Fruit fly (Drosophila melanogaster) whole organism, embryonic: ENCODE measurements around the gene eya.

Experiments used
- CG10321 ChIP-seq: fragments of 200-800 bp; sonication (Bioruptor generic); IDR thresholded peaks from 2 replicates; pipeline ENCODE4 v1.3.6; 2022; ENCODE audit warnings: missing biosample characterization, missing genetic modification characterization
- CG11504 ChIP-seq: fragments of 200-800 bp; sonication (Bioruptor generic); optimal IDR thresholded peaks from 3 replicates; lab custom pipeline; 2019; ENCODE audit warnings: missing biosample characterization, mild to moderate bottlenecking, missing genetic modification characterization, moderate library complexity
- CG11696 ChIP-seq: fragments of 200-800 bp; sonication (Bioruptor generic); IDR thresholded peaks from 2 replicates; pipeline ENCODE4 v1.3.6; 2022; ENCODE audit warnings: missing biosample characterization, missing genetic modification characterization
- CG11723 ChIP-seq: fragments of 200-800 bp; sonication (Bioruptor generic); optimal IDR thresholded peaks from 2 replicates; lab custom pipeline; 2017; ENCODE audit warnings: missing biosample characterization, mild to moderate bottlenecking, missing genetic modification characterization
- CG13287 ChIP-seq: fragments of 200-800 bp; sonication (Bioruptor generic); IDR thresholded peaks from 2 replicates; pipeline ENCODE4 v1.3.6; 2022; ENCODE audit warnings: missing biosample characterization, missing genetic modification characterization; ENCODE audit not compliant: partially characterized antibody
- CG13296 ChIP-seq: fragments of 200-800 bp; sonication (Bioruptor generic); optimal IDR thresholded peaks from 3 replicates; lab custom pipeline; 2018; ENCODE audit warnings: missing biosample characterization, mild to moderate bottlenecking, missing genetic modification characterization
- CG13775 ChIP-seq: fragments of 200-800 bp; sonication (Bioruptor generic); optimal IDR thresholded peaks from 3 replicates; lab custom pipeline; 2017; ENCODE audit warnings: missing biosample characterization, mild to moderate bottlenecking, missing genetic modification characterization
- CG14667 ChIP-seq: fragments of 200-800 bp; sonication (Bioruptor generic); IDR thresholded peaks from 2 replicates; pipeline ENCODE4 v1.3.6; 2022; ENCODE audit warnings: missing biosample characterization, missing genetic modification characterization
- CG15073 ChIP-seq: fragments of 200-800 bp; sonication (Bioruptor generic); optimal IDR thresholded peaks from 2 replicates; lab custom pipeline; 2016; ENCODE audit warnings: missing biosample characterization, missing genetic modification characterization
- CG16815 ChIP-seq: fragments of 200-800 bp; sonication (Bioruptor generic); optimal IDR thresholded peaks from 3 replicates; lab custom pipeline; 2017; ENCODE audit warnings: missing biosample characterization, mild to moderate bottlenecking, missing genetic modification characterization
- CG18262 ChIP-seq: fragments of 200-800 bp; optimal IDR thresholded peaks from 3 replicates; lab custom pipeline; 2019; ENCODE audit warnings: missing biosample characterization, mild to moderate bottlenecking, missing genetic modification characterization, moderate library complexity
- CG2116 ChIP-seq: fragments of 200-800 bp; sonication (Bioruptor generic); optimal IDR thresholded peaks from 3 replicates; lab custom pipeline; 2018; ENCODE audit warnings: missing biosample characterization, mild to moderate bottlenecking, missing genetic modification characterization
- CG2129 ChIP-seq: fragments of 200-800 bp; sonication (Bioruptor generic); IDR thresholded peaks from 2 replicates; pipeline ENCODE4 v1.3.6; 2022; ENCODE audit warnings: missing biosample characterization, missing genetic modification characterization; ENCODE audit not compliant: partially characterized antibody
- CG3163 ChIP-seq: fragments of 200-800 bp; sonication (Bioruptor generic); optimal IDR thresholded peaks from 3 replicates; lab custom pipeline; 2016; ENCODE audit warnings: missing biosample characterization, missing genetic modification characterization
- CG32767 ChIP-seq: fragments of 200-800 bp; sonication (Bioruptor generic); IDR thresholded peaks from 2 replicates; pipeline ENCODE4 v1.3.6; 2022; ENCODE audit warnings: missing biosample characterization, missing genetic modification characterization
- CG3407 ChIP-seq: fragments of 200-800 bp; sonication (Bioruptor generic); optimal IDR thresholded peaks from 2 replicates; lab custom pipeline; 2018; ENCODE audit warnings: missing biosample characterization, mild to moderate bottlenecking, missing genetic modification characterization
- CG4328 ChIP-seq: fragments of 200-800 bp; sonication (Bioruptor generic); optimal IDR thresholded peaks from 3 replicates; lab custom pipeline; 2017; ENCODE audit warnings: missing biosample characterization, missing genetic modification reagents, missing genetic modification characterization
- CG43689 ChIP-seq: fragments of 200-800 bp; sonication (Bioruptor generic); IDR thresholded peaks from 2 replicates; pipeline ENCODE4 v1.3.6; 2022; ENCODE audit warnings: missing biosample characterization, missing genetic modification characterization
- CG5180 ChIP-seq: fragments of 200-800 bp; sonication (Bioruptor generic); optimal IDR thresholded peaks from 3 replicates; lab custom pipeline; 2017; ENCODE audit warnings: missing biosample characterization, missing genetic modification characterization, mild to moderate bottlenecking, moderate library complexity, missing genetic modification reagents
- CG7786 ChIP-seq: fragments of 200-800 bp; sonication (Bioruptor generic); optimal IDR thresholded peaks from 2 replicates; lab custom pipeline; 2016; ENCODE audit warnings: missing biosample characterization, missing genetic modification characterization
- CG8359 ChIP-seq: fragments of 200-800 bp; sonication (Bioruptor generic); optimal IDR thresholded peaks from 2 replicates; lab custom pipeline; 2017; ENCODE audit warnings: missing biosample characterization, mild to moderate bottlenecking, missing genetic modification characterization, borderline replicate concordance
- CG9817 ChIP-seq: fragments of 200-800 bp; sonication (Bioruptor generic); optimal IDR thresholded peaks from 2 replicates; lab custom pipeline; 2018; ENCODE audit warnings: missing biosample characterization, mild to moderate bottlenecking, missing genetic modification characterization, moderate library complexity
- Eip74EF ChIP-seq, 2 experiments: fragments of 200-800 bp in 1 of 2; fragments of >200 bp in 1 of 2; sonication (Bioruptor generic) in 1 of 2; optimal IDR thresholded peaks; 2 replicates each; lab custom pipeline; 2017 to 2019; ENCODE audit warnings: missing biosample characterization in 2 of 2, missing genetic modification characterization in 2 of 2, mild to moderate bottlenecking in 1 of 2, moderate library complexity in 1 of 2
- GATAe ChIP-seq: fragments of 200-800 bp; sonication (Bioruptor generic); conservative IDR thresholded peaks from 2 replicates; pipeline ENCODE4 v1.3.6; 2022; ENCODE audit warnings: missing biosample characterization, missing genetic modification characterization
- HmgD ChIP-seq: fragments of 200-800 bp; sonication (Bioruptor generic); optimal IDR thresholded peaks from 3 replicates; lab custom pipeline; 2016; ENCODE audit warnings: missing biosample characterization, missing genetic modification characterization
- Kr ChIP-seq: fragments of 200-800 bp; sonication (Bioruptor generic); optimal IDR thresholded peaks from 2 replicates; lab custom pipeline; 2017; ENCODE audit warnings: missing biosample characterization, mild to moderate bottlenecking, missing genetic modification characterization
- Med ChIP-seq: fragments of 200-800 bp; sonication (Bioruptor generic); peaks from one replicate; lab custom pipeline; 2016; ENCODE audit warnings: missing biosample characterization, missing genetic modification characterization, mild to moderate bottlenecking, inconsistent platforms, moderate library complexity
- Spps ChIP-seq: fragments of 200-800 bp; sonication (Bioruptor generic); optimal IDR thresholded peaks from 2 replicates; lab custom pipeline; 2018; ENCODE audit warnings: missing biosample characterization, mild to moderate bottlenecking, missing genetic modification characterization
- Vsx1 ChIP-seq: fragments of 200-800 bp; sonication (Bioruptor generic); optimal IDR thresholded peaks from 2 replicates; lab custom pipeline; 2017; ENCODE audit warnings: missing biosample characterization, mild to moderate bottlenecking, missing genetic modification characterization, missing genetic modification reagents
- Xbp1 ChIP-seq: fragments of 200-800 bp; sonication (Bioruptor generic); optimal IDR thresholded peaks from 3 replicates; lab custom pipeline; 2016; ENCODE audit warnings: missing biosample characterization, mild to moderate bottlenecking, missing genetic modification characterization
- ash1 ChIP-seq: fragments of 200-800 bp; sonication (Bioruptor generic); optimal IDR thresholded peaks from 2 replicates; lab custom pipeline; 2018; ENCODE audit warnings: missing biosample characterization, mild to moderate bottlenecking, missing genetic modification characterization
- bowl ChIP-seq: fragments of 200-800 bp; sonication (Bioruptor generic); IDR thresholded peaks from 2 replicates; pipeline ENCODE4 v1.3.6; 2022; ENCODE audit warnings: missing biosample characterization, missing genetic modification characterization
- cad ChIP-seq: fragments of >200 bp; optimal IDR thresholded peaks from 2 replicates; lab custom pipeline; 2017; ENCODE audit warnings: missing biosample characterization, missing genetic modification characterization
- ewg ChIP-seq: fragments of 200-800 bp; sonication (Bioruptor generic); optimal IDR thresholded peaks from 3 replicates; lab custom pipeline; 2017; ENCODE audit warnings: mild to moderate bottlenecking, missing biosample characterization, missing genetic modification reagents, missing genetic modification characterization
- h ChIP-seq: fragments of >200 bp; optimal IDR thresholded peaks from 2 replicates; lab custom pipeline; 2017
- hb ChIP-seq: fragments of 200-800 bp; sonication (Bioruptor generic); IDR thresholded peaks from 3 replicates; pipeline ENCODE4 v1.3.6; 2022; ENCODE audit warnings: missing biosample characterization, missing genetic modification characterization; ENCODE audit not compliant: partially characterized antibody
- kah ChIP-seq: fragments of 200-800 bp; sonication (Bioruptor generic); optimal IDR thresholded peaks from 2 replicates; lab custom pipeline; 2018; ENCODE audit warnings: missing biosample characterization, mild to moderate bottlenecking, missing genetic modification characterization
- klu ChIP-seq: fragments of 200-800 bp; sonication (Bioruptor generic); IDR thresholded peaks from 2 replicates; pipeline ENCODE4 v1.3.6; 2022; ENCODE audit warnings: missing biosample characterization, missing genetic modification characterization
- kni ChIP-seq: fragments of 200-800 bp; sonication (Bioruptor generic); optimal IDR thresholded peaks from 3 replicates; lab custom pipeline; 2017; ENCODE audit warnings: mild to moderate bottlenecking, missing biosample characterization, missing genetic modification reagents, missing genetic modification characterization
- pb ChIP-seq: fragments of 200-800 bp; sonication (Bioruptor generic); optimal IDR thresholded peaks from 3 replicates; lab custom pipeline; 2016; ENCODE audit warnings: missing biosample characterization, missing genetic modification characterization
- psq ChIP-seq: fragments of 200-800 bp; sonication (Bioruptor generic); optimal IDR thresholded peaks from 2 replicates; lab custom pipeline; 2017; ENCODE audit warnings: missing biosample characterization, missing genetic modification characterization
- seq ChIP-seq: fragments of 200-800 bp; sonication (Bioruptor generic); IDR thresholded peaks from 2 replicates; pipeline ENCODE4 v1.3.6; 2022; ENCODE audit warnings: missing biosample characterization, missing genetic modification characterization
- slou ChIP-seq: fragments of 200-800 bp; sonication (Bioruptor generic); optimal IDR thresholded peaks from 3 replicates; lab custom pipeline; 2016; ENCODE audit warnings: missing biosample characterization, missing genetic modification characterization
- sob ChIP-seq: fragments of 200-800 bp; sonication (Bioruptor generic); IDR thresholded peaks from 2 replicates; pipeline ENCODE4 v1.3.6; 2022; ENCODE audit warnings: missing biosample characterization, missing genetic modification characterization
- sqz ChIP-seq: fragments of 200-800 bp; sonication (Bioruptor generic); optimal IDR thresholded peaks from 3 replicates; lab custom pipeline; 2018; ENCODE audit warnings: missing biosample characterization, mild to moderate bottlenecking, missing genetic modification characterization
- stc ChIP-seq: fragments of 200-800 bp; sonication (Bioruptor generic); IDR thresholded peaks from 2 replicates; pipeline ENCODE4 v1.3.6; 2022; ENCODE audit warnings: missing biosample characterization, missing genetic modification characterization
- sug ChIP-seq: fragments of 200-800 bp; optimal IDR thresholded peaks from 2 replicates; lab custom pipeline; 2019; ENCODE audit warnings: missing biosample characterization, mild to moderate bottlenecking, missing genetic modification characterization, moderate library complexity
- tin ChIP-seq: fragments of 200-800 bp; sonication (Bioruptor generic); optimal IDR thresholded peaks from 3 replicates; lab custom pipeline; 2016; ENCODE audit warnings: missing biosample characterization, missing genetic modification characterization
- trh ChIP-seq: fragments of 200-800 bp; sonication (Bioruptor generic); optimal IDR thresholded peaks from 2 replicates; lab custom pipeline; 2016; ENCODE audit warnings: missing biosample characterization, missing genetic modification characterization
- vnd ChIP-seq: fragments of 200-800 bp; sonication (Bioruptor generic); IDR thresholded peaks from 3 replicates; pipeline ENCODE4 v1.3.6; 2022; ENCODE audit warnings: missing biosample characterization, missing genetic modification characterization; ENCODE audit not compliant: partially characterized antibody
- zen ChIP-seq: fragments of 200-800 bp; sonication (Bioruptor generic); optimal IDR thresholded peaks from 3 replicates; lab custom pipeline; 2018; ENCODE audit warnings: missing biosample characterization, mild to moderate bottlenecking, missing genetic modification characterization, moderate library complexity

The eya gene

dm6 chr2L:6498448-6498847 is 48.3 kb downstream of the eya start, which contains the start of gene CG31637 (continued):
- TF ChIP-seq Xbp1, result peak; percentile 31
- peak; percentile 49 for TF ChIP-seq sug (tag; lab: Kevin White, UChicago)
- TF ChIP-seq tin (GFP tag; lab: Kevin White, UChicago), result peak; percentile 16
- TF ChIP-seq CG13775 (GFP tag; lab: Kevin White, UChicago), result no peak
- TF ChIP-seq GATAe (GFP tag; lab: Robert Waterston, UW), result no peak
- TF ChIP-seq vnd (GFP tag; lab: Robert Waterston, UW), result no peak
- TF ChIP-seq seq (GFP tag; lab: Robert Waterston, UW), result no peak
- no peak for TF ChIP-seq sqz (GFP tag; lab: Kevin White, UChicago)
- TF ChIP-seq Med (GFP tag; lab: Kevin White, UChicago), result peak; percentile 85
- no peak for TF ChIP-seq cad
- no peak for TF ChIP-seq CG5180 (GFP tag; lab: Kevin White, UChicago)
- TF ChIP-seq CG13287 (GFP tag; lab: Robert Waterston, UW), result peak; percentile 64
- no peak for TF ChIP-seq hb (GFP tag; lab: Robert Waterston, UW)
- no peak for TF ChIP-seq ash1 (GFP tag; lab: Kevin White, UChicago)
- no peak for TF ChIP-seq Vsx1 (GFP tag; lab: Kevin White, UChicago)
- TF ChIP-seq slou (GFP tag; lab: Kevin White, UChicago), result peak; percentile 14
- no peak for TF ChIP-seq bowl (GFP tag; lab: Robert Waterston, UW)
- no peak for TF ChIP-seq zen (tag; lab: Kevin White, UChicago)
- no peak for TF ChIP-seq Kr (GFP tag; lab: Kevin White, UChicago)
- TF ChIP-seq stc (GFP tag; lab: Robert Waterston, UW), result no peak
- TF ChIP-seq h (lab: Kevin White, UChicago), result no peak
- no peak for TF ChIP-seq CG8359
- peak; percentile 9 for TF ChIP-seq CG7786 (GFP tag; lab: Kevin White, UChicago)
- no peak for TF ChIP-seq CG16815 (GFP tag; lab: Kevin White, UChicago)
- peak; percentile 14 for TF ChIP-seq CG13296 (GFP tag; lab: Kevin White, UChicago)
- no peak for TF ChIP-seq CG14667 (GFP tag; lab: Robert Waterston, UW)
- no peak for TF ChIP-seq CG11723
- TF ChIP-seq CG18262, result peak; percentile 0
- TF ChIP-seq CG2129 (GFP tag; lab: Robert Waterston, UW), result no peak
- no peak for TF ChIP-seq CG15073 (GFP tag; lab: Kevin White, UChicago)
- TF ChIP-seq trh (GFP tag; lab: Kevin White, UChicago), result no peak
- 0 out of 2 replicates have a peak, but pooled peaks have one; percentile 19 for TF ChIP-seq sob (GFP tag; lab: Robert Waterston, UW)
- TF ChIP-seq CG4328 (GFP tag; lab: Kevin White, UChicago), result no peak
- peak in 1 of 2 experiments; percentile 66 for TF ChIP-seq Eip74EF (GFP tag; optimal IDR thresholded peaks at IDR 0.05; lab: Kevin White, UChicago)
- TF ChIP-seq HmgD (GFP tag; lab: Kevin White, UChicago), result no peak
- peak; percentile 6 for TF ChIP-seq CG3163 (GFP tag; lab: Kevin White, UChicago)
- TF ChIP-seq klu (GFP tag; lab: Robert Waterston, UW), result no peak
- no peak for TF ChIP-seq CG11504 (tag; lab: Kevin White, UChicago)
- no peak for TF ChIP-seq kni (GFP tag; lab: Kevin White, UChicago)
- TF ChIP-seq CG2116 (GFP tag; lab: Kevin White, UChicago), result peak; percentile 18
- TF ChIP-seq kah (GFP tag; lab: Kevin White, UChicago), result peak; percentile 35
- TF ChIP-seq CG43689 (GFP tag; lab: Robert Waterston, UW), result no peak
- no peak for TF ChIP-seq Spps (tag; lab: Kevin White, UChicago)
- no peak for TF ChIP-seq psq (GFP tag; lab: Kevin White, UChicago)
- TF ChIP-seq pb (GFP tag; lab: Kevin White, UChicago), result no peak
- no peak for TF ChIP-seq CG32767 (GFP tag; lab: Robert Waterston, UW)
- TF ChIP-seq CG11696, result no peak
- peak; percentile 19 for TF ChIP-seq ewg (GFP tag; lab: Kevin White, UChicago)
- TF ChIP-seq CG10321 (GFP tag; lab: Robert Waterston, UW), result no peak
- peak; percentile 17 for TF ChIP-seq CG9817
- TF ChIP-seq CG3407 (GFP tag; lab: Kevin White, UChicago), result no peak
